Fruit fly (Drosophila melanogaster) whole organism, embryonic: ENCODE results near the gene CG12992.
A peak's percentile ranks its signal among the peaks of the same experiment; 100 is the strongest.

Experiments
- CG10565 ChIP-seq: fragments of 200-800 bp; sonication (Bioruptor generic); optimal IDR thresholded peaks from 3 replicates; lab custom pipeline; 2016; ENCODE audit warnings: missing biosample characterization, mild to moderate bottlenecking, missing genetic modification characterization
- CG30020 ChIP-seq: fragments of 200-800 bp; optimal IDR thresholded peaks from 2 replicates; lab custom pipeline; 2019; ENCODE audit warnings: missing biosample characterization, mild to moderate bottlenecking, missing genetic modification characterization, moderate library complexity
- CG3163 ChIP-seq: fragments of 200-800 bp; sonication (Bioruptor generic); optimal IDR thresholded peaks from 3 replicates; lab custom pipeline; 2016; ENCODE audit warnings: missing biosample characterization, missing genetic modification characterization
- CG33213 ChIP-seq: fragments of 200-800 bp; sonication (Bioruptor generic); optimal IDR thresholded peaks from 3 replicates; lab custom pipeline; 2016; ENCODE audit warnings: missing biosample characterization, missing genetic modification characterization
- CG4404 ChIP-seq: fragments of 200-800 bp; sonication (Bioruptor generic); IDR thresholded peaks from 2 replicates; pipeline ENCODE4 v1.3.6; 2022; ENCODE audit warnings: missing biosample characterization, missing genetic modification characterization
- CG4707 ChIP-seq: fragments of 200-800 bp; sonication (Bioruptor generic); optimal IDR thresholded peaks from 2 replicates; lab custom pipeline; 2018; ENCODE audit warnings: missing biosample characterization, mild to moderate bottlenecking, missing genetic modification characterization, moderate library complexity
- CG6254 ChIP-seq: fragments of 200-800 bp; sonication (Bioruptor generic); optimal IDR thresholded peaks from 3 replicates; lab custom pipeline; 2017; ENCODE audit warnings: mild to moderate bottlenecking, missing biosample characterization, missing genetic modification reagents, missing genetic modification characterization
- CG6272 ChIP-seq: fragments of 200-800 bp; sonication (Bioruptor generic); IDR thresholded peaks from 2 replicates; pipeline ENCODE4 v1.3.6; 2022; ENCODE audit warnings: missing biosample characterization, missing genetic modification characterization
- CG7928 ChIP-seq: fragments of 200-800 bp; sonication (Bioruptor generic); optimal IDR thresholded peaks from 2 replicates; lab custom pipeline; 2017; ENCODE audit warnings: missing biosample characterization, mild to moderate bottlenecking, missing genetic modification characterization
- CG8281 ChIP-seq: fragments of 200-800 bp; sonication (Bioruptor generic); optimal IDR thresholded peaks from 2 replicates; lab custom pipeline; 2018; ENCODE audit warnings: missing biosample characterization, mild to moderate bottlenecking, missing genetic modification characterization, moderate library complexity
- CG8359 ChIP-seq: fragments of 200-800 bp; sonication (Bioruptor generic); optimal IDR thresholded peaks from 2 replicates; lab custom pipeline; 2017; ENCODE audit warnings: missing biosample characterization, mild to moderate bottlenecking, missing genetic modification characterization, borderline replicate concordance
- CG9437 ChIP-seq: fragments of 200-800 bp; sonication (Bioruptor generic); optimal IDR thresholded peaks from 2 replicates; lab custom pipeline; 2018; ENCODE audit warnings: missing biosample characterization, mild to moderate bottlenecking, missing genetic modification characterization
- CG9609 ChIP-seq: fragments of 200-800 bp; sonication (Bioruptor generic); optimal IDR thresholded peaks from 3 replicates; lab custom pipeline; 2016; ENCODE audit warnings: missing biosample characterization, missing genetic modification characterization
- Chrac-16 ChIP-seq: fragments of 200-800 bp; sonication (Bioruptor generic); optimal IDR thresholded peaks from 3 replicates; lab custom pipeline; 2016; ENCODE audit warnings: missing biosample characterization, missing genetic modification characterization
- Dad ChIP-seq: fragments of 200-800 bp; sonication (Bioruptor generic); optimal IDR thresholded peaks from 3 replicates; lab custom pipeline; 2016; ENCODE audit warnings: missing biosample characterization, missing genetic modification characterization
- Eip74EF ChIP-seq, 2 experiments: fragments of 200-800 bp in 1 of 2; fragments of >200 bp in 1 of 2; sonication (Bioruptor generic) in 1 of 2; optimal IDR thresholded peaks; 2 replicates each; lab custom pipeline; 2017 to 2019; ENCODE audit warnings: missing biosample characterization in 2 of 2, missing genetic modification characterization in 2 of 2, mild to moderate bottlenecking in 1 of 2, moderate library complexity in 1 of 2
- Elba2 ChIP-seq: fragments of 200-800 bp; sonication (Bioruptor generic); optimal IDR thresholded peaks from 3 replicates; lab custom pipeline; 2016; ENCODE audit warnings: missing biosample characterization, missing genetic modification characterization
- Gsc ChIP-seq: fragments of 200-800 bp; sonication (Bioruptor generic); IDR thresholded peaks from 2 replicates; pipeline ENCODE4 v1.3.6; 2022; ENCODE audit warnings: missing biosample characterization, missing genetic modification characterization
- HHEX ChIP-seq: fragments of 200-800 bp; sonication (Bioruptor generic); optimal IDR thresholded peaks from 3 replicates; lab custom pipeline; 2017; ENCODE audit warnings: missing biosample characterization, mild to moderate bottlenecking, missing genetic modification characterization, missing genetic modification reagents
- Hr51 ChIP-seq, 2 experiments: fragments of 200-800 bp; sonication (Bioruptor generic); optimal IDR thresholded peaks; 2 replicates in 1 of 2; 3 replicates in 1 of 2; lab custom pipeline; 2016 to 2018; ENCODE audit warnings: missing biosample characterization in 2 of 2, missing genetic modification characterization in 2 of 2, mild to moderate bottlenecking in 1 of 2, moderate library complexity in 1 of 2
- Lhr ChIP-seq: fragments of 200-800 bp; sonication (Bioruptor generic); optimal IDR thresholded peaks from 3 replicates; lab custom pipeline; 2017; ENCODE audit warnings: mild to moderate bottlenecking, missing biosample characterization, missing genetic modification reagents, missing genetic modification characterization
- Mad ChIP-seq: fragments of 200-800 bp; sonication (Bioruptor generic); optimal IDR thresholded peaks from 2 replicates; lab custom pipeline; 2016; ENCODE audit warnings: missing biosample characterization, missing genetic modification characterization
- Mes4 ChIP-seq: fragments of 200-800 bp; sonication (Bioruptor generic); optimal IDR thresholded peaks from 2 replicates; lab custom pipeline; 2016; ENCODE audit warnings: missing biosample characterization, missing genetic modification characterization
- NfI ChIP-seq: fragments of 200-800 bp; sonication (Bioruptor generic); optimal IDR thresholded peaks from 3 replicates; lab custom pipeline; 2018; ENCODE audit warnings: missing biosample characterization, mild to moderate bottlenecking, missing genetic modification characterization, moderate library complexity
- Oli ChIP-seq: fragments of 200-800 bp; sonication (Bioruptor generic); optimal IDR thresholded peaks from 2 replicates; lab custom pipeline; 2018; ENCODE audit warnings: missing biosample characterization, mild to moderate bottlenecking, missing genetic modification characterization, moderate library complexity
- Pdp1 ChIP-seq, 2 experiments: fragments of 200-800 bp; sonication (Bioruptor generic); optimal IDR thresholded peaks; 3 replicates each; lab custom pipeline; 2016; ENCODE audit warnings: missing biosample characterization in 2 of 2, missing genetic modification characterization in 2 of 2, mild to moderate bottlenecking in 1 of 2, moderate library complexity in 1 of 2
- Rfx ChIP-seq: fragments of 200-800 bp; sonication (Bioruptor generic); IDR thresholded peaks from 2 replicates; pipeline ENCODE4 v1.3.6; 2022; ENCODE audit warnings: missing biosample characterization, missing genetic modification characterization
- Sry-δ ChIP-seq: fragments of 200-800 bp; sonication (Bioruptor generic); optimal IDR thresholded peaks from 2 replicates; lab custom pipeline; 2016; ENCODE audit warnings: missing biosample characterization, missing genetic modification characterization
- Vsx1 ChIP-seq: fragments of 200-800 bp; sonication (Bioruptor generic); optimal IDR thresholded peaks from 2 replicates; lab custom pipeline; 2017; ENCODE audit warnings: missing biosample characterization, mild to moderate bottlenecking, missing genetic modification characterization, missing genetic modification reagents
- bbx ChIP-seq: fragments of 200-800 bp; sonication (Bioruptor generic); IDR thresholded peaks from 2 replicates; pipeline ENCODE4 v1.3.6; 2022; ENCODE audit warnings: missing biosample characterization, missing genetic modification characterization; ENCODE audit not compliant: partially characterized antibody
- btn ChIP-seq: fragments of 200-800 bp; sonication (Bioruptor generic); optimal IDR thresholded peaks from 2 replicates; lab custom pipeline; 2016; ENCODE audit warnings: missing biosample characterization, missing genetic modification characterization
- chinmo ChIP-seq: fragments of 200-800 bp; sonication (Bioruptor generic); IDR thresholded peaks from 4 replicates; pipeline ENCODE4 v1.3.6; 2022; ENCODE audit warnings: missing biosample characterization, missing genetic modification characterization; ENCODE audit not compliant: partially characterized antibody
- dmrt99B ChIP-seq: fragments of 200-800 bp; sonication (Bioruptor generic); optimal IDR thresholded peaks from 2 replicates; lab custom pipeline; 2018; ENCODE audit warnings: missing biosample characterization, mild to moderate bottlenecking, missing genetic modification characterization, moderate library complexity
- dysf ChIP-seq: fragments of 200-800 bp; sonication (Bioruptor generic); IDR thresholded peaks from 3 replicates; pipeline ENCODE4 v1.3.6; 2022; ENCODE audit warnings: missing biosample characterization, missing genetic modification characterization
- ewg ChIP-seq: fragments of 200-800 bp; sonication (Bioruptor generic); optimal IDR thresholded peaks from 3 replicates; lab custom pipeline; 2017; ENCODE audit warnings: mild to moderate bottlenecking, missing biosample characterization, missing genetic modification reagents, missing genetic modification characterization
- gcm ChIP-seq: fragments of 200-800 bp; sonication (Bioruptor generic); optimal IDR thresholded peaks from 2 replicates; lab custom pipeline; 2019; ENCODE audit warnings: missing biosample characterization, mild to moderate bottlenecking, missing genetic modification characterization, moderate library complexity
- gt ChIP-seq: fragments of 200-800 bp; sonication (Bioruptor generic); IDR thresholded peaks from 2 replicates; pipeline ENCODE4 v1.3.6; 2022; ENCODE audit warnings: missing biosample characterization, missing genetic modification characterization
- knrl ChIP-seq: fragments of 200-800 bp; sonication (Bioruptor generic); IDR thresholded peaks from 3 replicates; pipeline ENCODE4 v1.3.6; 2022; ENCODE audit warnings: missing biosample characterization, missing genetic modification characterization; ENCODE audit not compliant: partially characterized antibody
- lilli ChIP-seq: fragments of 200-800 bp; sonication (Bioruptor generic); optimal IDR thresholded peaks from 3 replicates; lab custom pipeline; 2016; ENCODE audit warnings: missing biosample characterization, missing genetic modification characterization
- luna ChIP-seq: fragments of 200-800 bp; sonication (Bioruptor generic); optimal IDR thresholded peaks from 2 replicates; lab custom pipeline; 2016; ENCODE audit warnings: missing biosample characterization, missing genetic modification characterization
- odd ChIP-seq: fragments of 200-800 bp; sonication (Bioruptor generic); optimal IDR thresholded peaks from 2 replicates; lab custom pipeline; 2017; ENCODE audit warnings: missing biosample characterization, mild to moderate bottlenecking, missing genetic modification characterization
- sc ChIP-seq, 3 experiments: fragments of >200 bp in 2 of 3; fragments of 200-800 bp in 1 of 3; sonication (Bioruptor generic) in 1 of 3; optimal IDR thresholded peaks; 2 replicates in 2 of 3; 3 replicates in 1 of 3; lab custom pipeline; 2017; ENCODE audit warnings: mild to moderate bottlenecking in 1 of 3, missing biosample characterization in 1 of 3, missing genetic modification characterization in 1 of 3, missing genetic modification reagents in 1 of 3
- seq ChIP-seq: fragments of 200-800 bp; sonication (Bioruptor generic); IDR thresholded peaks from 2 replicates; pipeline ENCODE4 v1.3.6; 2022; ENCODE audit warnings: missing biosample characterization, missing genetic modification characterization
- stc ChIP-seq: fragments of 200-800 bp; sonication (Bioruptor generic); IDR thresholded peaks from 2 replicates; pipeline ENCODE4 v1.3.6; 2022; ENCODE audit warnings: missing biosample characterization, missing genetic modification characterization
- tap ChIP-seq: fragments of 200-800 bp; optimal IDR thresholded peaks from 3 replicates; lab custom pipeline; 2019; ENCODE audit warnings: missing biosample characterization, mild to moderate bottlenecking, missing genetic modification characterization, moderate library complexity
- tio ChIP-seq: fragments of 200-800 bp; sonication (Bioruptor generic); optimal IDR thresholded peaks from 2 replicates; lab custom pipeline; 2017; ENCODE audit warnings: missing biosample characterization, missing genetic modification characterization, inconsistent platforms
- tup ChIP-seq: fragments of 200-800 bp; sonication (Bioruptor generic); optimal IDR thresholded peaks from 2 replicates; lab custom pipeline; 2016; ENCODE audit warnings: missing biosample characterization, mild to moderate bottlenecking, missing genetic modification characterization, moderate library complexity
- unc-4 ChIP-seq: fragments of 200-800 bp; sonication (Bioruptor generic); IDR thresholded peaks from 2 replicates; pipeline ENCODE4 v1.3.6; 2022; ENCODE audit warnings: missing biosample characterization, missing genetic modification characterization; ENCODE audit not compliant: partially characterized antibody

Gene CG12992

DNA sequence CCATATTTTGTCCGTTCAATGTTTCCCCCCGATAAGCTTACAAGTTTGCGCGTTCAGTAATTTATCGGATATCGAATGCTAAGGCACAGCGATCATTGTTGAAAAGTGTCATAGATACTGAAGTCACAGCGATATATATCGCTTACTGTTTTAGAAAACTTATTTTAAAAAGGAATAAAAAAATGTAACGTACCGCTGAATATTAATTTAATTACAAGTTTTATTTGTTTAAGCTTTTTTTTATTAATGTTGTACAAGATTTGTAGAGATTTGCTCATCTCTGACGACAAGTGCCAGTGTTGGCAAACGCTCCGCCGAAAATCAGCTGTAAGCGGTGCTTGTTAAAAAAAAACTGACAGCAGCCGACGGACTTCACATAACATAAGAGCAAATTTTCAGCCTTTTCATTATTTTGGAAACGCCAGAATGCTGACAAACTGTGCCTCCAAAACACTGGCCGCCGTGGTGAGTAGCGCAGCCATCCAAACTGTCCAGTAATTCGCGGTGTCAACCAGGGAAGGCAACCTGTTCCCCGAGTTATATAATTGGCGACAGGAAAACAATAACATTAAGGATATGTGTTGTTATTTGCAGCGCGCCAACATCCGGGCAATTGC is 43.4 kb downstream of the CG12992 start, which contains the start of the genes corolla and ND-24 (continued):
- peak; percentile 61 for TF ChIP-seq Mes4 (GFP tag; lab: Kevin White, UChicago)
- TF ChIP-seq Sry-δ (GFP tag; lab: Kevin White, UChicago) = peak; percentile 90
- peak; percentile 53 for TF ChIP-seq CG3163 (GFP tag; lab: Kevin White, UChicago)
- peak; percentile 78 to 82 for TF ChIP-seq Hr51 (GFP tag; optimal IDR thresholded peaks at IDR 0.05; lab: Kevin White, UChicago)
- TF ChIP-seq Elba2 (GFP tag; lab: Kevin White, UChicago) = peak; percentile 47
- TF ChIP-seq CG8359 (GFP tag; lab: Kevin White, UChicago) = no peak
- no peak for TF ChIP-seq tap (tag; lab: Kevin White, UChicago)
- no peak for TF ChIP-seq Eip74EF (GFP tag; optimal IDR thresholded peaks at IDR 0.05; lab: Kevin White, UChicago)
- TF ChIP-seq CG4707 = no peak
- peak; percentile 84 for TF ChIP-seq stc (GFP tag; lab: Robert Waterston, UW)
- TF ChIP-seq HHEX (GFP tag; lab: Kevin White, UChicago) = peak; percentile 59
- TF ChIP-seq gcm (GFP tag; lab: Kevin White, UChicago) = peak; percentile 69
- TF ChIP-seq CG6254 = peak; percentile 17
- peak; percentile 79 for TF ChIP-seq CG33213 (GFP tag; lab: Kevin White, UChicago)
- peak; percentile 91 for TF ChIP-seq CG6272 (GFP tag; lab: Robert Waterston, UW)
- peak; percentile 86 to 90 for TF ChIP-seq Pdp1 (GFP tag; optimal IDR thresholded peaks at IDR 0.05; lab: Kevin White, UChicago)
- no peak for TF ChIP-seq CG8281
- no peak for TF ChIP-seq chinmo (GFP tag; lab: Robert Waterston, UW)
- TF ChIP-seq CG7928 (GFP tag; lab: Kevin White, UChicago) = peak; percentile 13
- peak; percentile 92 for TF ChIP-seq unc-4 (GFP tag; lab: Robert Waterston, UW)
- peak; percentile 19 for TF ChIP-seq btn (GFP tag; lab: Kevin White, UChicago)
- peak; percentile 72 for TF ChIP-seq Mad (GFP tag; lab: Kevin White, UChicago)
- TF ChIP-seq NfI (GFP tag; lab: Kevin White, UChicago) = peak; percentile 81
- TF ChIP-seq Chrac-16 (GFP tag; lab: Kevin White, UChicago) = peak; percentile 85
- TF ChIP-seq ewg = peak; percentile 49
- peak; percentile 1 for TF ChIP-seq CG10565 (GFP tag; lab: Kevin White, UChicago)
- TF ChIP-seq dmrt99B (tag; lab: Kevin White, UChicago) = no peak
- TF ChIP-seq luna (GFP tag; lab: Kevin White, UChicago) = peak; percentile 64
- peak; percentile 90 for TF ChIP-seq knrl (GFP tag; lab: Robert Waterston, UW)
- no peak for TF ChIP-seq sc (optimal IDR thresholded peaks at IDR 0.05; lab: Kevin White, UChicago)
- TF ChIP-seq sc (GFP tag; optimal IDR thresholded peaks at IDR 0.05; lab: Kevin White, UChicago) = peak; percentile 58
- TF ChIP-seq Lhr (GFP tag; lab: Kevin White, UChicago) = peak; percentile 45
- peak; percentile 71 for TF ChIP-seq Dad (GFP tag; lab: Kevin White, UChicago)
- peak; percentile 62; the same call in 1 of the 2 replicates for TF ChIP-seq gt
- TF ChIP-seq tio (GFP tag; lab: Kevin White, UChicago) = no peak
- peak; percentile 83 for TF ChIP-seq dysf (GFP tag; lab: Robert Waterston, UW)
- peak; percentile 92 for TF ChIP-seq Rfx (GFP tag; lab: Robert Waterston, UW)
- peak; percentile 69 for TF ChIP-seq seq
- TF ChIP-seq Gsc (GFP tag; lab: Robert Waterston, UW) = no peak
- peak; percentile 76 for TF ChIP-seq CG9609
- peak; percentile 42 for TF ChIP-seq Vsx1
- no peak for TF ChIP-seq odd (GFP tag; lab: Kevin White, UChicago)
- TF ChIP-seq bbx (GFP tag; lab: Robert Waterston, UW) = peak; percentile 81
- peak; percentile 50 for TF ChIP-seq CG9437
- peak; percentile 62 for TF ChIP-seq Oli (tag; lab: Kevin White, UChicago)
- TF ChIP-seq CG4404 (GFP tag; lab: Robert Waterston, UW) = peak; percentile 80
- TF ChIP-seq CG30020 = peak; percentile 44
- TF ChIP-seq tup (GFP tag; lab: Kevin White, UChicago) = peak; percentile 76
- peak; percentile 93 for TF ChIP-seq lilli (GFP tag; lab: Kevin White, UChicago)
